Worm (Caenorhabditis elegans): ENCODE results near the gene C38C3.3.

DNA sequence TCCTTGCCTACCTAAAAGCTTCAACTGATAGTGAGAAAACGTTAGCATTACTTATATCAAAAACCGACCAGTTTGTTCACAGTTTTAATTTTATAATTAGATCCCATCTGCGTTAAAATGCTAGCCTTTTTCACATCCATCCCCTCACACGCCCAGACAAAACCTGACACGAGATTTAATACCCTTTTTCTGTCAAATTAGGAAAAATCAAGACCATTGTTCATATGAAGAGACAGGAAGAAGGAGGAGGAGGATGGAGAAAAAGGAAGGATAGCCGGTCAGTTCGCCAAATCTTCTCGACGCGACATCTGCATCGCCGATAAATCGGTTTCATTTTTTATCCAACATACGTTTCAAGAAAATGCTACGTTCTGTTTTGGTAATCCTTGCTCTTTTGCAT is 47.7 kb upstream of the C38C3.3 start, which contains the start of gene cnc-3:
- TF ChIP-seq dao-5 (tag; optimal IDR thresholded peaks at IDR 0.05) (no peak), him-1 (tag; optimal IDR thresholded peaks at IDR 0.05) (no peak)

Data from whole organism, L4/young adult.